Worm (Caenorhabditis elegans) whole organism, L2 larva: ENCODE data around the gene C13A2.9.

Experiments
- crh-2 ChIP-seq: sonication (generic microtip); optimal IDR thresholded peaks from 2 replicates; lab custom pipeline; 2017; ENCODE audit warnings: missing biosample characterization, missing genetic modification characterization
- dmd-4 ChIP-seq: sonication (generic microtip); optimal IDR thresholded peaks from 2 replicates; lab custom pipeline; 2017; ENCODE audit warnings: missing biosample characterization, missing genetic modification characterization
- lin-13 ChIP-seq: fragments of 150-350 bp; optimal IDR thresholded peaks from 2 replicates; lab custom pipeline; 2014; ENCODE audit warnings: missing biosample characterization, missing genetic modification reagents, missing genetic modification characterization
- nhr-21 ChIP-seq: fragments of 150-350 bp; optimal IDR thresholded peaks from 2 replicates; lab custom pipeline; 2014; ENCODE audit warnings: missing biosample characterization, missing genetic modification characterization
- nhr-23 ChIP-seq: fragments of 150-350 bp; optimal IDR thresholded peaks from 2 replicates; lab custom pipeline; 2014; ENCODE audit warnings: missing biosample characterization, missing genetic modification reagents, missing genetic modification characterization
- nhr-237 ChIP-seq: fragments of 150-350 bp; optimal IDR thresholded peaks from 2 replicates; lab custom pipeline; 2014; ENCODE audit warnings: missing biosample characterization, missing genetic modification characterization

Gene C13A2.9

ce11 chrV:7214802-7215201, 49.1 kb downstream of the C13A2.9 start, which contains the start of gene soap-1:
Gene soap-1 (minus strand): TSS chrV:7214902.
- TF ChIP-seq nhr-21 (tag; lab: Kevin White, UChicago) (no peak), crh-2 (tag; lab: Kevin White, UChicago) (no peak), nhr-23 (no peak), dmd-4 (tag; lab: Kevin White, UChicago) (no peak), nhr-237 (tag; lab: Kevin White, UChicago) (no peak), lin-13 (GFP tag; lab: Kevin White, UChicago) (no peak)
